Fruit fly (Drosophila melanogaster) whole organism, embryonic: Measurements from ENCODE around the gene dmrt93B.
A peak's percentile ranks its signal among the peaks of the same experiment; 100 is the strongest.

Source experiments
- Awh ChIP-seq: fragments of 200-800 bp; sonication (Bioruptor generic); IDR thresholded peaks from 2 replicates; pipeline ENCODE4, ENCODE4 v1.3.6; 2022; ENCODE audit warnings: missing biosample characterization, missing genetic modification characterization
- BEAF-32 ChIP-seq: fragments of 200-800 bp; sonication (Bioruptor generic); optimal IDR thresholded peaks from 3 replicates; lab custom pipeline; 2017; ENCODE audit warnings: missing biosample characterization, missing genetic modification characterization, mild to moderate bottlenecking, moderate library complexity, missing genetic modification reagents
- CG10274 ChIP-seq: fragments of 200-800 bp; sonication (Bioruptor generic); optimal IDR thresholded peaks from 3 replicates; lab custom pipeline; 2017; ENCODE audit warnings: missing biosample characterization, mild to moderate bottlenecking, missing genetic modification characterization
- CG12659 ChIP-seq: fragments of 200-800 bp; sonication (Bioruptor generic); optimal IDR thresholded peaks from 3 replicates; lab custom pipeline; 2017; ENCODE audit warnings: mild to moderate bottlenecking, missing biosample characterization, missing genetic modification reagents, missing genetic modification characterization
- CG13296 ChIP-seq: fragments of 200-800 bp; sonication (Bioruptor generic); optimal IDR thresholded peaks from 3 replicates; lab custom pipeline; 2018; ENCODE audit warnings: missing biosample characterization, mild to moderate bottlenecking, missing genetic modification characterization
- CG16813 ChIP-seq: fragments of 200-800 bp; sonication (Bioruptor generic); IDR thresholded peaks from 3 replicates; pipeline ENCODE4 v1.3.6; 2022; ENCODE audit warnings: missing biosample characterization, missing genetic modification characterization; ENCODE audit not compliant: partially characterized antibody
- CG1792 ChIP-seq: fragments of 200-800 bp; sonication (Bioruptor generic); optimal IDR thresholded peaks from 2 replicates; lab custom pipeline; 2016; ENCODE audit warnings: missing biosample characterization, missing genetic modification characterization
- CG18011 ChIP-seq: fragments of 200-800 bp; sonication (Bioruptor generic); optimal IDR thresholded peaks from 2 replicates; lab custom pipeline; 2017; ENCODE audit warnings: missing biosample characterization, missing genetic modification characterization, mild to moderate bottlenecking, moderate library complexity, missing genotype
- CG30020 ChIP-seq: fragments of 200-800 bp; optimal IDR thresholded peaks from 2 replicates; lab custom pipeline; 2019; ENCODE audit warnings: missing biosample characterization, mild to moderate bottlenecking, missing genetic modification characterization, moderate library complexity
- CG32532 ChIP-seq: fragments of 200-800 bp; sonication (Bioruptor generic); IDR thresholded peaks from 2 replicates; pipeline ENCODE4 v1.3.6; 2022; ENCODE audit warnings: missing biosample characterization, missing genetic modification characterization
- CG3281 ChIP-seq: fragments of 200-800 bp; sonication (Bioruptor generic); optimal IDR thresholded peaks from 3 replicates; lab custom pipeline; 2017; ENCODE audit warnings: missing biosample characterization, mild to moderate bottlenecking, missing genetic modification characterization
- CG33557 ChIP-seq: fragments of 200-800 bp; sonication (Bioruptor generic); optimal IDR thresholded peaks from 2 replicates; lab custom pipeline; 2019; ENCODE audit warnings: missing biosample characterization, mild to moderate bottlenecking, missing genetic modification characterization, moderate library complexity
- CG34422 ChIP-seq: fragments of 200-800 bp; sonication (Bioruptor generic); IDR thresholded peaks from 3 replicates; pipeline ENCODE4 v1.3.6; 2022; ENCODE audit warnings: missing biosample characterization, missing genetic modification characterization
- CG42726 ChIP-seq: fragments of 200-800 bp; sonication (Bioruptor generic); IDR thresholded peaks from 2 replicates; pipeline ENCODE4 v1.3.6; 2022; ENCODE audit warnings: missing biosample characterization, missing genetic modification characterization; ENCODE audit not compliant: partially characterized antibody
- CG4730 ChIP-seq: fragments of 200-800 bp; sonication (Bioruptor generic); IDR thresholded peaks from 2 replicates; pipeline ENCODE4 v1.3.6; 2022; ENCODE audit warnings: missing biosample characterization, missing genetic modification characterization
- CG6254 ChIP-seq: fragments of 200-800 bp; sonication (Bioruptor generic); optimal IDR thresholded peaks from 3 replicates; lab custom pipeline; 2017; ENCODE audit warnings: mild to moderate bottlenecking, missing biosample characterization, missing genetic modification reagents, missing genetic modification characterization
- CG7271 ChIP-seq: fragments of 200-800 bp; sonication (Bioruptor generic); optimal IDR thresholded peaks from 2 replicates; lab custom pipeline; 2018; ENCODE audit warnings: missing biosample characterization, mild to moderate bottlenecking, missing genetic modification characterization, moderate library complexity
- CG7745 ChIP-seq: fragments of 200-800 bp; sonication (Bioruptor generic); optimal IDR thresholded peaks from 2 replicates; lab custom pipeline; 2018; ENCODE audit warnings: missing biosample characterization, mild to moderate bottlenecking, missing genetic modification characterization, moderate library complexity
- CG9727 ChIP-seq: fragments of 200-800 bp; sonication (Bioruptor generic); optimal IDR thresholded peaks from 3 replicates; lab custom pipeline; 2017; ENCODE audit warnings: missing biosample characterization, mild to moderate bottlenecking, missing genetic modification characterization
- Dbx ChIP-seq: fragments of 200-800 bp; sonication (Bioruptor generic); IDR thresholded peaks from 3 replicates; pipeline ENCODE4 v1.3.6; 2022; ENCODE audit warnings: missing biosample characterization, missing genetic modification characterization
- Dip3 ChIP-seq: fragments of 200-800 bp; sonication (Bioruptor generic); optimal IDR thresholded peaks from 3 replicates; lab custom pipeline; 2016; ENCODE audit warnings: missing biosample characterization, missing genetic modification characterization
- Dref ChIP-seq: fragments of 200-800 bp; sonication (Bioruptor generic); IDR thresholded peaks from 2 replicates; pipeline ENCODE4 v1.3.6; 2022; ENCODE audit warnings: missing biosample characterization, missing genetic modification characterization
- Lpt ChIP-seq: fragments of >200 bp; optimal IDR thresholded peaks from 2 replicates; lab custom pipeline; 2018; ENCODE audit warnings: missing biosample characterization, missing genetic modification characterization
- MBD-R2 ChIP-seq: fragments of 200-800 bp; sonication (Bioruptor generic); IDR thresholded peaks from 2 replicates; pipeline ENCODE4 v1.3.6; 2022; ENCODE audit warnings: missing biosample characterization, missing genetic modification characterization
- Med ChIP-seq: fragments of 200-800 bp; sonication (Bioruptor generic); peaks from one replicate; lab custom pipeline; 2016; ENCODE audit warnings: missing biosample characterization, missing genetic modification characterization, mild to moderate bottlenecking, inconsistent platforms, moderate library complexity
- Sry-β ChIP-seq: fragments of 200-800 bp; sonication (Bioruptor generic); optimal IDR thresholded peaks from 2 replicates; lab custom pipeline; 2018; ENCODE audit warnings: missing biosample characterization, mild to moderate bottlenecking, missing genetic modification characterization, moderate library complexity
- Sry-δ ChIP-seq: fragments of 200-800 bp; sonication (Bioruptor generic); optimal IDR thresholded peaks from 2 replicates; lab custom pipeline; 2016; ENCODE audit warnings: missing biosample characterization, missing genetic modification characterization
- Ssrp ChIP-seq: fragments of 200-800 bp; sonication (Bioruptor generic); optimal IDR thresholded peaks from 2 replicates; lab custom pipeline; 2018; ENCODE audit warnings: missing biosample characterization, mild to moderate bottlenecking, missing genetic modification characterization, moderate library complexity
- Trl ChIP-seq, 3 experiments: fragments of >200 bp in 2 of 3; fragments of 200-800 bp in 1 of 3; sonication (Bioruptor generic) in 1 of 3; optimal IDR thresholded peaks; 2 replicates in 1 of 3; 3 replicates in 2 of 3; lab custom pipeline; 2016 to 2017; ENCODE audit warnings: missing biosample characterization in 1 of 3, missing genetic modification characterization in 1 of 3
- amos ChIP-seq: fragments of 200-800 bp; sonication (Bioruptor generic); IDR thresholded peaks from 2 replicates; pipeline ENCODE4 v1.3.6; 2022; ENCODE audit warnings: missing biosample characterization, missing genetic modification characterization; ENCODE audit not compliant: partially characterized antibody
- ap ChIP-seq: fragments of 200-800 bp; sonication (Bioruptor generic); IDR thresholded peaks from 2 replicates; pipeline ENCODE4 v1.3.6; 2022; ENCODE audit warnings: missing biosample characterization, missing genetic modification characterization
- bbx ChIP-seq: fragments of 200-800 bp; sonication (Bioruptor generic); IDR thresholded peaks from 2 replicates; pipeline ENCODE4 v1.3.6; 2022; ENCODE audit warnings: missing biosample characterization, missing genetic modification characterization; ENCODE audit not compliant: partially characterized antibody
- br ChIP-seq: fragments of >200 bp; optimal IDR thresholded peaks from 2 replicates; lab custom pipeline; 2017
- cas ChIP-seq: fragments of 200-800 bp; sonication (Bioruptor generic); IDR thresholded peaks from 2 replicates; pipeline ENCODE4 v1.3.6; 2022; ENCODE audit warnings: missing biosample characterization, missing genetic modification characterization
- cato ChIP-seq: fragments of 200-800 bp; sonication (Bioruptor generic); optimal IDR thresholded peaks from 2 replicates; lab custom pipeline; 2016; ENCODE audit warnings: missing biosample characterization, missing genetic modification characterization, borderline replicate concordance
- chif ChIP-seq, 2 experiments: fragments of 200-800 bp; sonication (Bioruptor generic); optimal IDR thresholded peaks; 3 replicates each; lab custom pipeline; 2016; ENCODE audit warnings: missing biosample characterization in 2 of 2, missing genetic modification characterization in 2 of 2
- cwo ChIP-seq: fragments of 200-800 bp; sonication (Bioruptor generic); optimal IDR thresholded peaks from 3 replicates; lab custom pipeline; 2017; ENCODE audit warnings: missing biosample characterization, missing genetic modification characterization, mild to moderate bottlenecking, moderate library complexity, missing genetic modification reagents
- fd64A ChIP-seq: fragments of 200-800 bp; sonication (Bioruptor generic); optimal IDR thresholded peaks from 3 replicates; lab custom pipeline; 2018; ENCODE audit warnings: missing biosample characterization, mild to moderate bottlenecking, missing genetic modification characterization
- gro ChIP-seq: fragments of 200-800 bp; sonication (Bioruptor generic); optimal IDR thresholded peaks from 2 replicates; lab custom pipeline; 2016; ENCODE audit warnings: missing biosample characterization, missing genetic modification characterization
- lola ChIP-seq, 3 experiments: fragments of >200 bp in 2 of 3; fragments of 200-800 bp in 1 of 3; sonication (Bioruptor generic) in 1 of 3; optimal IDR thresholded peaks; 2 replicates each; lab custom pipeline; 2017 to 2019; ENCODE audit warnings: missing biosample characterization in 3 of 3, missing genetic modification characterization in 3 of 3, mild to moderate bottlenecking in 1 of 3, moderate library complexity in 1 of 3
- lov ChIP-seq, 2 experiments: fragments of 200-800 bp in 1 of 2; fragments of >200 bp in 1 of 2; sonication (Bioruptor generic) in 1 of 2; IDR thresholded peaks in 1 of 2; optimal IDR thresholded peaks in 1 of 2; 2 replicates in 1 of 2; 3 replicates in 1 of 2; pipeline versions ENCODE4 v1.3.6 to Lab custom; 2017 to 2022; ENCODE audit warnings: missing biosample characterization in 1 of 2, missing genetic modification characterization in 1 of 2
- mld ChIP-seq: fragments of 200-800 bp; sonication (Bioruptor generic); IDR thresholded peaks from 3 replicates; pipeline ENCODE4 v1.3.6; 2022; ENCODE audit warnings: missing biosample characterization, missing genetic modification characterization; ENCODE audit not compliant: partially characterized antibody
- pan ChIP-seq, 4 experiments: fragments of >200 bp in 3 of 4; fragments of 200-800 bp in 1 of 4; sonication (Bioruptor generic) in 1 of 4; optimal IDR thresholded peaks in 3 of 4; IDR thresholded peaks in 1 of 4; 2 replicates each; pipeline versions ENCODE4 v1.3.6 to Lab custom; 2017 to 2022; ENCODE audit warnings: missing biosample characterization in 2 of 4, missing genetic modification characterization in 2 of 4, mixed read lengths in 1 of 4
- rib ChIP-seq: fragments of 200-800 bp; sonication (Bioruptor generic); IDR thresholded peaks from 2 replicates; pipeline ENCODE4 v1.3.6; 2022; ENCODE audit warnings: missing biosample characterization, missing genetic modification characterization
- sens ChIP-seq: fragments of 200-800 bp; sonication (Bioruptor generic); peaks from one replicate; lab custom pipeline; 2016; ENCODE audit warnings: missing biosample characterization, missing genetic modification characterization
- sim ChIP-seq: fragments of 200-800 bp; sonication (Bioruptor generic); IDR thresholded peaks from 2 replicates; pipeline ENCODE4 v1.3.6; 2022; ENCODE audit warnings: missing biosample characterization, missing genetic modification characterization
- ssp ChIP-seq: fragments of 200-800 bp; sonication (Bioruptor generic); IDR thresholded peaks from 2 replicates; pipeline ENCODE4 v1.3.6; 2022; ENCODE audit warnings: missing biosample characterization, missing genetic modification characterization
- zen2 ChIP-seq: fragments of 200-800 bp; sonication (Bioruptor generic); IDR thresholded peaks from 3 replicates; pipeline ENCODE4 v1.3.6; 2022; ENCODE audit warnings: missing biosample characterization, missing genetic modification characterization; ENCODE audit not compliant: partially characterized antibody

dmrt93B gene

DNA sequence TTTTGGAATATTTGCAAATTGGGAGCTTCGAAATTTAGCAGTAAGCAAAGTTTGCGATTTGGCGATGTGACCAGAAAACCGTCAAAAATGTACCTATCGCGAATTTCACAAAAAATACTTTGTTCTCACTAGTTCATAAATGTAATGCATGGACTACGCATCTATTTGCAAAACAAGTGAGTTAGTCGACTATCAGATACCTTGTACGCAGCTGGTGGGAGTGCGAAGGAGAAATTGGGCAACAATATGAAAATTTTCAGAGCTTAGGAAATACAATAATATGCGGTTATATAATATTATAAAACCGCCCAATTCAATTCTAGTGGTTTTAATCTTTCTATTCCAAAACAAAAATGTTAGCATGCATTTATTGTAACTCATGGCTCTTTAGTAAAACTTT, 45.0 kb downstream of the dmrt93B start, which contains the start of gene Bdbt (continued):
- TF ChIP-seq CG6254 (no peak), CG32532 (GFP tag; lab: Robert Waterston, UW) (peak; percentile 59), CG34422 (peak; percentile 52; the same call in 1 of the 3 replicates), mld (peak; percentile 83), ap (GFP tag; lab: Robert Waterston, UW) (0 out of 2 replicates have a peak, but pooled peaks have one; percentile 21), CG7745 (tag; lab: Kevin White, UChicago) (no peak), rib (GFP tag; lab: Robert Waterston, UW) (peak; percentile 42; the same call in 1 of the 2 replicates), chif (GFP tag; optimal IDR thresholded peaks at IDR 0.05; lab: Kevin White, UChicago) (peak in 1 of 2 experiments; percentile 25), CG18011 (GFP tag; lab: Kevin White, UChicago) (no peak), Sry-β (no peak), Dip3 (peak; percentile 55), CG4730 (GFP tag; lab: Robert Waterston, UW) (no peak), CG13296 (peak; percentile 15), fd64A (GFP tag; lab: Kevin White, UChicago) (no peak), CG10274 (no peak), CG33557 (GFP tag; lab: Kevin White, UChicago) (no peak), sim (GFP tag; lab: Robert Waterston, UW) (no peak), Med (GFP tag; lab: Kevin White, UChicago) (peak; percentile 88), bbx (peak; percentile 82), gro (GFP tag; lab: Kevin White, UChicago) (peak; percentile 60), Dbx (GFP tag; lab: Robert Waterston, UW) (0 out of 3 replicates have a peak, but pooled peaks have one; percentile 55), ssp (peak; percentile 95), zen2 (peak; percentile 63), Awh (no peak), BEAF-32 (GFP tag; lab: Kevin White, UChicago) (peak; percentile 25), Sry-δ (GFP tag; lab: Kevin White, UChicago) (peak; percentile 13), amos (peak; percentile 68), CG42726 (GFP tag; lab: Robert Waterston, UW) (0 out of 2 replicates have a peak, but pooled peaks have one; percentile 24), CG16813 (GFP tag; lab: Robert Waterston, UW) (peak; percentile 91), MBD-R2 (GFP tag; lab: Robert Waterston, UW) (peak; percentile 82), cas (GFP tag; lab: Robert Waterston, UW) (no peak), br (no peak), CG7271 (tag; lab: Kevin White, UChicago) (no peak), CG9727 (peak; percentile 8), Dref (GFP tag; lab: Robert Waterston, UW) (peak; percentile 9; the same call in 1 of the 2 replicates), lov (optimal IDR thresholded peaks at IDR 0.05; lab: Kevin White, UChicago) (no peak), lov (GFP tag; IDR thresholded peaks at IDR 0.05; lab: Robert Waterston, UW) (no peak), Lpt (GFP tag; lab: Kevin White, UChicago) (no peak), lola (GFP tag; optimal IDR thresholded peaks at IDR 0.05; lab: Kevin White, UChicago) (peak in 1 of 3 experiments; percentile 88), cwo (peak; percentile 10), CG3281 (GFP tag; lab: Kevin White, UChicago) (no peak), CG1792 (GFP tag; lab: Kevin White, UChicago) (no peak), pan (optimal IDR thresholded peaks at IDR 0.05; lab: Kevin White, UChicago) (no peak), pan (GFP tag; optimal IDR thresholded peaks at IDR 0.05 in 1 of 2, IDR thresholded peaks at IDR 0.05 in 1 of 2) (no peak), Trl (optimal IDR thresholded peaks at IDR 0.05; lab: Kevin White, UChicago) (no peak), Trl (GFP tag; optimal IDR thresholded peaks at IDR 0.05; lab: Kevin White, UChicago) (no peak), CG30020 (tag; lab: Kevin White, UChicago) (peak; percentile 68), sens (GFP tag; lab: Kevin White, UChicago) (peak; percentile 77), cato (GFP tag; lab: Kevin White, UChicago) (no peak), Ssrp (tag; lab: Kevin White, UChicago) (peak; percentile 32), CG12659 (GFP tag; lab: Kevin White, UChicago) (peak; percentile 47)
